Fruit fly (Drosophila melanogaster): ENCODE measurements around the gene CG5004.

DNA sequence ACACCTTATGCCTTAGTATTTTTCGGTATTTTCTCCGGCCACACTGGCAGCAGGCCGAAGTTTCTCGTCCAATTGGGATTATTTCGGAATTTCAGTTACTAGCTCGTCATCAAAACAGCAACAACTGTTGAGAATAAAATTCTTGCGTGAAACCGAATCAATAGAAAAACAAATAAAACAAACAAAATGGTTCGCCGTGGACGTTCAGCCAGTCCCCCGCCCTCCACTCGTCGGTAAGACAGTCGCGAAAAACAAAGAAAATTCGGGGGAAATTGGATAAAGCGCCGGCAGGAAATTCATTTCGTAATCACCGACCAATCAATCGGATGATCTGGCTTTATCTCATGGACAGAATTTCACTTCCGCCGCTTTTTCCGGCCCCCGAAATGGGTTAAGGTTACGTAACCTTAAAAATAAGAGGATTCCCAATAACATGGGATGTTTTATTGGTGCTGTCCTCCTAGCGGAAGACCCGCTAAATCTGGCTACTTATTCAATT, 41.6 kb downstream of the CG5004 start, which contains the start of gene Chchd2:
- no peak for TF ChIP-seq psq (optimal IDR thresholded peaks at IDR 0.05)
- TF ChIP-seq Sin3A (optimal IDR thresholded peaks at IDR 0.05), result no peak
- no peak for TF ChIP-seq h (optimal IDR thresholded peaks at IDR 0.05)
- no peak for TF ChIP-seq Myc (optimal IDR thresholded peaks at IDR 0.05)
- TF ChIP-seq insv (optimal IDR thresholded peaks at IDR 0.05), result no peak
- no peak for TF ChIP-seq ttk (optimal IDR thresholded peaks at IDR 0.05)

All from Kc167 (cell line).